Worm (Caenorhabditis elegans) whole organism, L3 larva: Measurements from ENCODE around the gene mdt-30.

Source experiments
- aly-2 ChIP-seq: fragments of 150-350 bp; optimal IDR thresholded peaks from 2 replicates; lab custom pipeline; 2014; ENCODE audit warnings: missing biosample characterization, missing genetic modification characterization
- ceh-28 ChIP-seq: fragments of 150-350 bp; optimal IDR thresholded peaks from 2 replicates; lab custom pipeline; 2014; ENCODE audit warnings: missing biosample characterization, missing genetic modification reagents, missing genetic modification characterization
- ceh-82 ChIP-seq: fragments of 150-350 bp; optimal IDR thresholded peaks from 2 replicates; lab custom pipeline; 2014; ENCODE audit warnings: missing biosample characterization, missing genetic modification characterization
- egl-27 ChIP-seq: sonication (generic microtip); optimal IDR thresholded peaks from 4 replicates; lab custom pipeline; 2017; ENCODE audit warnings: missing biosample characterization, missing genetic modification reagents, missing genetic modification characterization
- lin-15B ChIP-seq: fragments of 150-350 bp; optimal IDR thresholded peaks from 2 replicates; lab custom pipeline; 2014; ENCODE audit warnings: missing biosample characterization, missing genetic modification characterization
- nhr-12 ChIP-seq: fragments of 150-350 bp; optimal IDR thresholded peaks from 2 replicates; lab custom pipeline; 2014; ENCODE audit warnings: missing biosample characterization, missing genetic modification characterization
- nhr-237 ChIP-seq: fragments of 150-350 bp; optimal IDR thresholded peaks from 2 replicates; lab custom pipeline; 2014; ENCODE audit warnings: missing biosample characterization, missing genetic modification characterization
- nhr-25 ChIP-seq: sonication (generic microtip); optimal IDR thresholded peaks from 2 replicates; lab custom pipeline; 2017; ENCODE audit warnings: missing biosample characterization, missing genetic modification characterization
- nhr-43 ChIP-seq: sonication (generic microtip); optimal IDR thresholded peaks from 2 replicates; lab custom pipeline; 2016; ENCODE audit warnings: mild to moderate bottlenecking, missing genetic modification characterization, missing compliant biosample characterization; ENCODE audit not compliant: poor library complexity, severe bottlenecking
- nhr-77 ChIP-seq: fragments of 150-350 bp; optimal IDR thresholded peaks from 2 replicates; lab custom pipeline; 2014; ENCODE audit warnings: missing biosample characterization, missing genetic modification characterization
- pqm-1 ChIP-seq: fragments of 150-350 bp; optimal IDR thresholded peaks from 2 replicates; lab custom pipeline; 2017; ENCODE audit warnings: missing biosample characterization, missing genetic modification characterization, inconsistent platforms
- skn-1 ChIP-seq: fragments of 150-350 bp; optimal IDR thresholded peaks from 2 replicates; lab custom pipeline; 2014; ENCODE audit warnings: missing biosample characterization, missing genetic modification characterization

ce11 chrIII:8061114-8061513 is 33.3 kb upstream of the mdt-30 start:
- no peak for TF ChIP-seq nhr-12
- no peak for TF ChIP-seq pqm-1 (tag; lab: Kevin White, UChicago)
- TF ChIP-seq nhr-25 (tag; lab: Kevin White, UChicago), result no peak
- TF ChIP-seq ceh-28 (tag; lab: Kevin White, UChicago), result no peak
- no peak for TF ChIP-seq ceh-82 (tag; lab: Kevin White, UChicago)
- TF ChIP-seq aly-2, result no peak
- TF ChIP-seq lin-15B, result no peak
- TF ChIP-seq nhr-43 (tag; lab: Kevin White, UChicago), result no peak
- no peak for TF ChIP-seq nhr-77 (tag; lab: Kevin White, UChicago)
- TF ChIP-seq nhr-237, result no peak
- TF ChIP-seq egl-27 (tag; lab: Kevin White, UChicago), result no peak
- TF ChIP-seq skn-1, result no peak
